Fruit fly (Drosophila melanogaster) whole organism, pupa: ENCODE results near the gene Coq3.

Experiments used
- CG12605 ChIP-seq: fragments of 200-800 bp; sonication (Bioruptor generic); IDR thresholded peaks from 2 replicates; pipeline ENCODE4 v1.3.6; 2022; ENCODE audit warnings: missing biosample characterization, missing genetic modification characterization
- CG13204 ChIP-seq: fragments of 200-800 bp; sonication (Bioruptor generic); optimal IDR thresholded peaks from 2 replicates; lab custom pipeline; 2018; ENCODE audit warnings: missing biosample characterization, mild to moderate bottlenecking, missing genetic modification characterization, moderate library complexity
- CG14655 ChIP-seq: fragments of 200-800 bp; sonication (Bioruptor generic); optimal IDR thresholded peaks from 3 replicates; lab custom pipeline; 2017; ENCODE audit warnings: mild to moderate bottlenecking, missing biosample characterization, missing genetic modification reagents, missing genetic modification characterization
- CG15710 ChIP-seq: fragments of 200-800 bp; sonication (Bioruptor generic); optimal IDR thresholded peaks from 2 replicates; lab custom pipeline; 2018; ENCODE audit warnings: missing biosample characterization, mild to moderate bottlenecking, missing genetic modification characterization, moderate library complexity
- CG17806 ChIP-seq: fragments of 200-800 bp; sonication (Bioruptor generic); optimal IDR thresholded peaks from 2 replicates; lab custom pipeline; 2018; ENCODE audit warnings: missing biosample characterization, mild to moderate bottlenecking, missing genetic modification characterization, moderate library complexity
- CG4496 ChIP-seq: fragments of 200-800 bp; sonication (Bioruptor generic); IDR thresholded peaks from 3 replicates; pipeline ENCODE4 v1.3.6; 2022; ENCODE audit warnings: missing biosample characterization, missing genetic modification characterization
- CG8159 ChIP-seq: fragments of 200-800 bp; sonication (Bioruptor generic); optimal IDR thresholded peaks from 3 replicates; lab custom pipeline; 2018; ENCODE audit warnings: missing biosample characterization, mild to moderate bottlenecking, missing genetic modification characterization, moderate library complexity
- CG8301 ChIP-seq: fragments of 200-800 bp; sonication (Bioruptor generic); optimal IDR thresholded peaks from 2 replicates; lab custom pipeline; 2018; ENCODE audit warnings: missing biosample characterization, mild to moderate bottlenecking, missing genetic modification characterization
- CG9948 ChIP-seq: fragments of 200-800 bp; sonication (Bioruptor generic); optimal IDR thresholded peaks from 2 replicates; lab custom pipeline; 2018; ENCODE audit warnings: missing biosample characterization, mild to moderate bottlenecking, missing genetic modification characterization, moderate library complexity
- EcR ChIP-seq: fragments of 200-800 bp; sonication (Bioruptor generic); optimal IDR thresholded peaks from 3 replicates; lab custom pipeline; 2019; ENCODE audit warnings: missing biosample characterization, missing genetic modification characterization, mild to moderate bottlenecking, moderate library complexity, missing genetic modification reagents
- Ets98B ChIP-seq: fragments of 200-800 bp; sonication (Bioruptor generic); IDR thresholded peaks from 2 replicates; pipeline ENCODE4 v1.3.6; 2022; ENCODE audit warnings: missing biosample characterization, missing genetic modification characterization
- Pif1A ChIP-seq: fragments of 200-800 bp; sonication (Bioruptor generic); optimal IDR thresholded peaks from 3 replicates; lab custom pipeline; 2016; ENCODE audit warnings: missing biosample characterization, missing genetic modification characterization
- fd96Ca ChIP-seq: fragments of 200-800 bp; sonication (Bioruptor generic); IDR thresholded peaks from 3 replicates; pipeline ENCODE4 v1.3.6; 2022; ENCODE audit warnings: missing biosample characterization, missing genetic modification characterization
- rn ChIP-seq: fragments of 200-800 bp; sonication (Bioruptor generic); IDR thresholded peaks from 2 replicates; pipeline ENCODE4 v1.3.6; 2022; ENCODE audit warnings: missing biosample characterization, missing genetic modification characterization

DNA sequence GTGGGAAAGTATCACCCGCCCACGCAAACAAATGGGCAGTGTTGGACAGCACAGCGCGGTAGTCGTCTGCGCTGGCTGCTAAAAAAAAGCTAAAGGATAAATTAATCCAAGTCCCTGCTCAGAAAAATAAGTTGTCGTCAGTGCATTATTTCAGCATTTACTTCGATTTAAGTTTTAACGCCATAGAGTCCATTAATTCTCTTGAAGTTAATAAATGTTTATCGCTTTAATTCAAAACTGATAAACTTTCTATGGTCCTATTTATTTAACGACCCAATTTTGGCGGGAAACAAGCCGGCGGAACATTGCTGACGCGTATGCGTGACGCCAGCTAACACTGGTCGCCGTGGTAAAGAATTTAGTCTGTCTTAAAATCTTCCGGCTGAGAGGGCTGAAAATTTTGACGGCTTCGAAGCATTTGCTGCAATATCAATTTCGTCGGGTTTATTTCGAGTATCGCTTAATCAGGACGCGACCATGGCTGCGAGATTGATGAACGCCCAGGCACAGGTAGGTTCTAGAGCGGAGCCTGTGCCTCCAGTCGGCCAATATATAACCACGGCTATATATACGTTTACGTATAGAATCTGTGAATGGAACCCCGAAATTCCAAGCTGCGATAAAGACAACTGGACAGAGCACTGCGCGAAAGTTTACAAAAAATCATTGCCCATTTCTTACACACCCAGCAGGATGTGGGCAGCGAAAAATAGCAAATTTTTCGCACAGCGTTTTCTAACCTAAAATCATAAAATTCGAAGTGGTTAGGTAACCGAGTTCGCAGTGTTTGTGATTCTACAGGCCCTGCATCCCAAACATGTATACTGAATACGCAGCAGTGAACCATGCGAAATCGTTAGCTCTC, 10.1 kb upstream of the Coq3 start, which contains the start of the genes mAcon1, CG43345 and CG43346:
- TF ChIP-seq CG13204 (GFP tag; lab: Kevin White, UChicago) (no peak), Pif1A (GFP tag; lab: Kevin White, UChicago) (no peak), rn (GFP tag; lab: Robert Waterston, UW) (no peak), CG14655 (no peak), CG8301 (tag; lab: Kevin White, UChicago) (peak; percentile 66), CG9948 (tag; lab: Kevin White, UChicago) (peak; percentile 62), EcR (GFP tag; lab: Kevin White, UChicago) (no peak), fd96Ca (GFP tag; lab: Robert Waterston, UW) (peak; percentile 71), CG4496 (peak; percentile 34; the same call in 1 of the 3 replicates), Ets98B (GFP tag; lab: Robert Waterston, UW) (no peak), CG15710 (tag; lab: Kevin White, UChicago) (peak; percentile 80), CG17806 (tag; lab: Kevin White, UChicago) (peak; percentile 52), CG8159 (peak; percentile 76), CG12605 (GFP tag; lab: Robert Waterston, UW) (no peak)
